Worm (Caenorhabditis elegans) whole organism, L4/young adult: ENCODE measurements around the gene ech-6.

Experiments used
- dao-5 ChIP-seq: sonication (generic microtip); optimal IDR thresholded peaks from 2 replicates; lab custom pipeline; 2016; ENCODE audit warnings: missing genotype, missing genetic modification characterization, moderate library complexity, missing compliant biosample characterization
- him-1 ChIP-seq: sonication (generic microtip); optimal IDR thresholded peaks from 2 replicates; lab custom pipeline; 2016; ENCODE audit warnings: missing genotype, missing genetic modification reagents, missing genetic modification characterization, missing compliant biosample characterization

DNA sequence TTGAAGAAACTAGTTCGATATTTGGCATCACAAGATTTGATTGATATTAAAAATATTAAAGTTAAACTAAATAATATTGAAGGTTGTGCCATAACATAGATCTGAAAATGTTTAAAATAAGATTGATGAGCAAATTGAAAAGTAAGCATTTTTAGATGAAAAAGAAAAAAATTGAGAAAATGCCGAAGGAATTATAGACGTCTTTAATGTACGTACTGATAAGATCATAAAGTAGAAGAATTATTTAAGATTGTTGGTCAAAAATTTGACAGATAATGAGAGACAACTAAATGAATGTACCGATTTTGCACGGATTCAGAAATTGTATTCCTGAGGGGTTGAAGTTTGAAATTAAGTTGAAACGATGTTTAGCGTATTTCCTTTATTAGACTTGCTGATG, 32.5 kb downstream of the ech-6 start, which contains the start of gene ncx-7:
- TF ChIP-seq him-1 (tag; lab: Kevin White, UChicago): no peak
- no peak for TF ChIP-seq dao-5 (tag; lab: Kevin White, UChicago)
